Worm (Caenorhabditis elegans): ENCODE measurements around the gene F47B8.3.

F47B8.3 gene

DNA sequence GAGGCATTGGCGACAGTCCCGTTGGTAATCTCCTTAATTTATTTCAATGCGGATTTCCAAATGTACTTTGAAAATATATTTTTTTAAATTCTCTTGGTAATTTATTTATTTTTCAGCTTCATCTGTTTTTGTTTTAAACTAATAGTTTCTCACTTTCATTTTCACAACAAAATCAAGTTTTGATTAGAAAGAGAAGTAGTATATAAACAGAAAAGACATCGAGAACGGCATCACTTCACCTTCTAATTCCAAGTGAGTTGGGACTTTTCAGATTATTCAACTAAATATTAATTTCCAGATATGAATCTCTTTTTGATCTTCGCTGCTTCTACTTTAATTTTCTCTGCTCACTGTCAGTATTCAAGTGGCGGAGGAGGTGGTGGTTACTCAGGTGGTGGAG, 2.6 kb downstream of the F47B8.3 start, which contains the start of gene F47B8.14:
Gene F47B8.14, plus strand, starts transcription at position 301 of the 400 bp plus-strand sequence.
- TF ChIP-seq B0310.2 (tag; optimal IDR thresholded peaks at IDR 0.05) (no peak), hmg-4 (GFP tag; optimal IDR thresholded peaks at IDR 0.05) (no peak), scrt-1 (GFP tag; IDR thresholded peaks at IDR 0.05) (no peak), hmbx-1 (tag; optimal IDR thresholded peaks at IDR 0.05) (no peak), tbx-11 (GFP tag; IDR thresholded peaks at IDR 0.05) (no peak), F13C5.2 (tag; optimal IDR thresholded peaks at IDR 0.05) (no peak), flt-1 (GFP tag; IDR thresholded peaks at IDR 0.05) (no peak), sea-1 (GFP tag; conservative IDR thresholded peaks at IDR 0.05) (no peak), pes-1 (GFP tag; IDR thresholded peaks at IDR 0.05) (no peak), tbx-37 (GFP tag; conservative IDR thresholded peaks at IDR 0.05) (no peak), ceh-13 (GFP tag; optimal IDR thresholded peaks at IDR 0.05) (no peak), aly-1 (tag; optimal IDR thresholded peaks at IDR 0.05) (no peak), ama-1 (optimal IDR thresholded peaks at IDR 0.05) (no peak), tra-4 (tag; optimal IDR thresholded peaks at IDR 0.05) (no peak)

ce11 chrV:14319101-14319781, 3.6 kb downstream of the F47B8.3 start, which contains the start of gene F47B8.13:
Gene F47B8.13, minus strand, starts transcription at chrV:14319731.
- TF ChIP-seq aly-1 (tag; optimal IDR thresholded peaks at IDR 0.05) (peak; percentile 55), hmg-4 (GFP tag; optimal IDR thresholded peaks at IDR 0.05) (no peak)

DNA sequence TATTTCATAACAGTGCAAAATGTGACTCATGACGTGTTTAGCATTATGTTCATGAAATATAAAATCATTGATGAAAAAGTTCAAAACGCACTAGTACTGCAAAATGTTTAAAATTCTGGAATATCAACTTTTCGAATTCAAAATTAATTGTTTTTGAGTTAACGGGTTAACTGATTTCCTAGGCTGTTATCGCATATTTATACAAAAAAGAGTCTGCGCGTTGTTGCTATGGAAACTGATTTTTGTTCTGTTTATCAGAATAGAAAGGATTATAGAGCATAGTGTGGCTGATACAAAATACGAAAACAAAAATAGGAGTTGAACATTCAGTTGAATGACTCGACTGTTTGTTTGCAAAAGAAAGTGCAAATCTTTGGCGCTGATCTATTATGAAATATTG, 5.2 kb downstream of the F47B8.3 start:
- TF ChIP-seq hmg-4 (GFP tag; optimal IDR thresholded peaks at IDR 0.05) (no peak), hnd-1 (tag; optimal IDR thresholded peaks at IDR 0.05) (no peak), F13C5.2 (tag; optimal IDR thresholded peaks at IDR 0.05) (no peak), sea-1 (GFP tag; conservative IDR thresholded peaks at IDR 0.05) (no peak), hmbx-1 (tag; optimal IDR thresholded peaks at IDR 0.05) (no peak), pes-1 (GFP tag; IDR thresholded peaks at IDR 0.05) (no peak), B0310.2 (tag; optimal IDR thresholded peaks at IDR 0.05) (no peak), tbx-11 (GFP tag; IDR thresholded peaks at IDR 0.05) (no peak), scrt-1 (GFP tag; IDR thresholded peaks at IDR 0.05) (no peak), ceh-36 (tag; optimal IDR thresholded peaks at IDR 0.05) (no peak), ceh-13 (GFP tag; optimal IDR thresholded peaks at IDR 0.05) (no peak), aly-1 (tag; optimal IDR thresholded peaks at IDR 0.05) (no peak), tbx-37 (GFP tag; conservative IDR thresholded peaks at IDR 0.05) (no peak), flt-1 (GFP tag; IDR thresholded peaks at IDR 0.05) (no peak)

ce11 chrV:14317204-14317603, 5.6 kb downstream of the F47B8.3 start:
- TF ChIP-seq flt-1 (GFP tag; IDR thresholded peaks at IDR 0.05) (no peak), ceh-36 (tag; optimal IDR thresholded peaks at IDR 0.05) (no peak)

DNA sequence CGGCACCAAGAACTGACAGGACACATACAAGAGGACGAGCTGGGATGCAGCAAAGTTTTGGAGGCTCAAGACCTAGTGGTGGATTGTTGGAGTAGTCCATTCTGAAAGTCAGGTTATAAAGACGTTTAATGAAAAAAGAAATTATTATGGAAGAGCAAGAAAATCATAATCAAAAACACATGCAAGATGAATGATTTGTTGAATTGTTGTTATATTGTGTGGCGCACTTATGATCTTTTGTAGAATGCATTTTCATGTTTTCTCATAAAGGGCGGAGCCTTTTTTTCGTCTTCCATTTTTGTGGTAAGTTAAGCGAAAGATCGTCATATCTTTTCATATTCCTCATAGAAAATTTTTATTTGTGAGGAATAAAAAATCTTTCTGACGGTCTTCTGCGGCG, 6.3 kb downstream of the F47B8.3 start, which contains the start of gene F47B8.2:
Gene F47B8.2, minus strand, starts transcription at position 101 of the 400 bp plus-strand sequence.
- TF ChIP-seq aly-1 (tag; optimal IDR thresholded peaks at IDR 0.05) = no peak

ce11 chrV:14314236-14314635, 8.6 kb downstream of the F47B8.3 start, which contains the start of gene F47B8.1:
Gene F47B8.1, minus strand, starts transcription at chrV:14314336.
- TF ChIP-seq flt-1 (GFP tag; IDR thresholded peaks at IDR 0.05) (no peak), hnd-1 (tag; optimal IDR thresholded peaks at IDR 0.05) (no peak), pes-1 (GFP tag; IDR thresholded peaks at IDR 0.05) (no peak), ceh-36 (tag; optimal IDR thresholded peaks at IDR 0.05) (no peak), scrt-1 (GFP tag; IDR thresholded peaks at IDR 0.05) (no peak), ama-1 (optimal IDR thresholded peaks at IDR 0.05) (no peak), F13C5.2 (tag; optimal IDR thresholded peaks at IDR 0.05) (no peak), tbx-37 (GFP tag; conservative IDR thresholded peaks at IDR 0.05) (no peak), ceh-13 (GFP tag; optimal IDR thresholded peaks at IDR 0.05) (no peak), hmg-4 (GFP tag; optimal IDR thresholded peaks at IDR 0.05) (no peak), aly-1 (tag; optimal IDR thresholded peaks at IDR 0.05) (no peak), hmbx-1 (tag; optimal IDR thresholded peaks at IDR 0.05) (no peak), tra-4 (tag; optimal IDR thresholded peaks at IDR 0.05) (no peak), B0310.2 (tag; optimal IDR thresholded peaks at IDR 0.05) (no peak), tbx-11 (GFP tag; IDR thresholded peaks at IDR 0.05) (no peak), ets-7 (tag; optimal IDR thresholded peaks at IDR 0.05) (no peak)

- TF ChIP-seq F13C5.2 (tag; optimal IDR thresholded peaks at IDR 0.05) (no peak), hmbx-1 (tag; optimal IDR thresholded peaks at IDR 0.05) (no peak), B0310.2 (tag; optimal IDR thresholded peaks at IDR 0.05) (no peak), ets-7 (tag; optimal IDR thresholded peaks at IDR 0.05) (no peak), tbx-11 (GFP tag; IDR thresholded peaks at IDR 0.05) (no peak), sea-1 (GFP tag; conservative IDR thresholded peaks at IDR 0.05) (no peak), pes-1 (GFP tag; IDR thresholded peaks at IDR 0.05) (no peak), tra-4 (tag; optimal IDR thresholded peaks at IDR 0.05) (no peak), aly-1 (tag; optimal IDR thresholded peaks at IDR 0.05) (no peak), ceh-13 (GFP tag; optimal IDR thresholded peaks at IDR 0.05) (no peak), hnd-1 (tag; optimal IDR thresholded peaks at IDR 0.05) (no peak), ama-1 (optimal IDR thresholded peaks at IDR 0.05) (no peak), scrt-1 (GFP tag; IDR thresholded peaks at IDR 0.05) (no peak), flt-1 (GFP tag; IDR thresholded peaks at IDR 0.05) (no peak), hmg-4 (GFP tag; optimal IDR thresholded peaks at IDR 0.05) (no peak), ceh-36 (tag; optimal IDR thresholded peaks at IDR 0.05) (no peak), tbx-37 (GFP tag; conservative IDR thresholded peaks at IDR 0.05) (no peak)
Observed at ce11 chrV:14312695-14313094, 10.1 kb downstream of the F47B8.3 start, which contains the start of gene F14D7.8. Gene F14D7.8, minus strand, starts transcription at chrV:14312795.

DNA sequence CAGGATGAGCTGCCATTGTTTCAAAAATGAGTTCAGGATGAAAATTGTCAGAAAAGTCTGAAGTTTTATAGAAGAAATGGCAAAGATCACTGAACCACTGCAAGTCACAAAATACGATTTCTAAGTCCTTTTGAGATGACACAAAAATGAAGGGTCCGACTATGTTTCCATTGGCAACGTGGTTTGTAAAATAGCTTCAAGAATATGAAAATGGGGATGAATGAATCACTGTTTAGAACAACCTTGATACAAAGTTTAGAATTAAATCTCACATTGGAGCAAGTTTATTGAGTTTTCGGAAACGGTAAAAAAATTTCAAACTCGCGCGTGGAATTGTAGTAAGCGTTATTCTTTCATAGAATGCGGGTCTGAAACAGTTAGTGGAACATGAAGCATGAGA, 11.7 kb downstream of the F47B8.3 start, which contains the start of gene ddn-3:
Gene ddn-3, minus strand, starts transcription at position 101 of the 400 bp plus-strand sequence.
- TF ChIP-seq ets-7 (tag; optimal IDR thresholded peaks at IDR 0.05) (no peak), F13C5.2 (tag; optimal IDR thresholded peaks at IDR 0.05) (no peak), tbx-37 (GFP tag; conservative IDR thresholded peaks at IDR 0.05) (no peak), ceh-13 (GFP tag; optimal IDR thresholded peaks at IDR 0.05) (no peak), scrt-1 (GFP tag; IDR thresholded peaks at IDR 0.05) (no peak), hmbx-1 (tag; optimal IDR thresholded peaks at IDR 0.05) (no peak), flt-1 (GFP tag; IDR thresholded peaks at IDR 0.05) (no peak), sea-1 (GFP tag; conservative IDR thresholded peaks at IDR 0.05) (no peak), B0310.2 (tag; optimal IDR thresholded peaks at IDR 0.05) (no peak), ama-1 (optimal IDR thresholded peaks at IDR 0.05) (no peak), hmg-4 (GFP tag; optimal IDR thresholded peaks at IDR 0.05) (no peak), aly-1 (tag; optimal IDR thresholded peaks at IDR 0.05) (no peak), tra-4 (tag; optimal IDR thresholded peaks at IDR 0.05) (no peak), pes-1 (GFP tag; IDR thresholded peaks at IDR 0.05) (no peak), tbx-11 (GFP tag; IDR thresholded peaks at IDR 0.05) (no peak)

Measured in whole organism, early embryonic.